Worm (Caenorhabditis elegans): ENCODE data around the gene spdl-1.

ce11 chrII:7801255-7801654 lies 19.9 kb downstream of the spdl-1 start:
- TF ChIP-seq ztf-11 (tag; optimal IDR thresholded peaks at IDR 0.05) (no peak), egl-27 (tag; optimal IDR thresholded peaks at IDR 0.05) (no peak), blmp-1 (tag; optimal IDR thresholded peaks at IDR 0.05; ENCODE audit: insufficient read depth) (no peak), ZK546.5 (tag; optimal IDR thresholded peaks at IDR 0.05) (no peak), skn-1 (tag; optimal IDR thresholded peaks at IDR 0.05) (no peak), unc-55 (GFP tag; optimal IDR thresholded peaks at IDR 0.05) (no peak), unc-39 (tag; optimal IDR thresholded peaks at IDR 0.05) (no peak), aly-2 (tag; optimal IDR thresholded peaks at IDR 0.05) (no peak), nhr-25 (tag; optimal IDR thresholded peaks at IDR 0.05) (no peak), gmeb-1 (tag; optimal IDR thresholded peaks at IDR 0.05) (no peak), ama-1 (optimal IDR thresholded peaks at IDR 0.05) (no peak)
